Worm (Caenorhabditis elegans): Measurements from ENCODE around the gene cest-34.

Gene cest-34

ce11 chrV:6649317-6649716, 27.3 kb upstream of the cest-34 start, which contains the start of gene T10H9.1:
Gene T10H9.1 (plus strand): TSS chrV:6649617.
- TF ChIP-seq sox-2 (GFP tag; IDR thresholded peaks at IDR 0.05) (no peak), sox-4 (tag; optimal IDR thresholded peaks at IDR 0.05) (no peak), hlh-30 (tag; optimal IDR thresholded peaks at IDR 0.05; ENCODE audit: insufficient read depth) (no peak), Y22D7AL.16 (tag; optimal IDR thresholded peaks at IDR 0.05) (no peak), unc-42 (tag; optimal IDR thresholded peaks at IDR 0.05) (no peak), T23F11.4 (GFP tag; optimal IDR thresholded peaks at IDR 0.05) (no peak), lin-11 (tag; optimal IDR thresholded peaks at IDR 0.05) (no peak), pat-9 (tag; optimal IDR thresholded peaks at IDR 0.05) (no peak), ceh-31 (tag; optimal IDR thresholded peaks at IDR 0.05) (no peak), lim-6 (tag; optimal IDR thresholded peaks at IDR 0.05) (no peak), hlh-6 (tag; optimal IDR thresholded peaks at IDR 0.05) (no peak)

ce11 chrV:6650508-6650907, 26.1 kb upstream of the cest-34 start:
- TF ChIP-seq hlh-30 (tag; optimal IDR thresholded peaks at IDR 0.05; ENCODE audit: insufficient read depth), result no peak
- no peak for TF ChIP-seq sox-4 (tag; optimal IDR thresholded peaks at IDR 0.05)
- TF ChIP-seq pros-1 (tag; optimal IDR thresholded peaks at IDR 0.05), result no peak

- TF ChIP-seq gmeb-2 (tag; optimal IDR thresholded peaks at IDR 0.05), result no peak
These were observed 24.5 kb upstream of the cest-34 start, which contains the start of gene T10H9.8 for ce11 chrV:6652051-6652450. Gene T10H9.8 (plus strand): TSS chrV:6652351.

ce11 chrV:6655174-6655573, 21.4 kb upstream of the cest-34 start, which contains the start of gene syx-18:
Gene syx-18 (minus strand): TSS chrV:6655449.
- no peak for TF ChIP-seq ceh-48 (tag; optimal IDR thresholded peaks at IDR 0.05)
- TF ChIP-seq tbx-2 (tag; optimal IDR thresholded peaks at IDR 0.05), result no peak
- TF ChIP-seq ceh-24 (tag; optimal IDR thresholded peaks at IDR 0.05), result no peak
- no peak for TF ChIP-seq ama-1 (optimal IDR thresholded peaks at IDR 0.05)
- TF ChIP-seq ceh-2 (tag; optimal IDR thresholded peaks at IDR 0.05), result no peak

ce11 chrV:6656451-6657115, 20.0 kb upstream of the cest-34 start, which contains the start of gene snb-1:
Gene snb-1 (minus strand): TSS chrV:6656501.
- TF ChIP-seq unc-55 (GFP tag; optimal IDR thresholded peaks at IDR 0.05), result peak; percentile 72
- no peak for TF ChIP-seq ceh-6 (GFP tag; optimal IDR thresholded peaks at IDR 0.05)
- TF ChIP-seq ceh-48 (tag; optimal IDR thresholded peaks at IDR 0.05), result peak; percentile 46
- no peak for TF ChIP-seq madf-2 (tag; optimal IDR thresholded peaks at IDR 0.05)
- no peak for TF ChIP-seq sox-2 (GFP tag; IDR thresholded peaks at IDR 0.05)
- no peak for TF ChIP-seq ceh-30 (tag; optimal IDR thresholded peaks at IDR 0.05)
- no peak for TF ChIP-seq ceh-34 (tag; optimal IDR thresholded peaks at IDR 0.05)
- peak; percentile 46 for TF ChIP-seq dve-1 (tag; optimal IDR thresholded peaks at IDR 0.05)
- peak; percentile 22 for TF ChIP-seq nfya-1 (tag; optimal IDR thresholded peaks at IDR 0.05)
- TF ChIP-seq pha-2 (tag; optimal IDR thresholded peaks at IDR 0.05), result no peak
- TF ChIP-seq hlh-30 (tag; optimal IDR thresholded peaks at IDR 0.05; ENCODE audit: insufficient read depth), result peak; percentile 33
- peak; percentile 35 for TF ChIP-seq ceh-31 (tag; optimal IDR thresholded peaks at IDR 0.05)

ce11 chrV:6657532-6658259, 18.9 kb upstream of the cest-34 start:
- TF ChIP-seq K09A11.1 (tag; optimal IDR thresholded peaks at IDR 0.05; ENCODE audit: insufficient read depth) (no peak), hlh-8 (tag; optimal IDR thresholded peaks at IDR 0.05) (no peak), elt-4 (tag; optimal IDR thresholded peaks at IDR 0.05) (no peak), tbx-2 (tag; optimal IDR thresholded peaks at IDR 0.05) (no peak), fkh-6 (tag; optimal IDR thresholded peaks at IDR 0.05) (no peak), pros-1 (tag; optimal IDR thresholded peaks at IDR 0.05) (no peak), ceh-18 (tag; optimal IDR thresholded peaks at IDR 0.05) (no peak), pqm-1 (tag; optimal IDR thresholded peaks at IDR 0.05) (no peak), sox-4 (tag; optimal IDR thresholded peaks at IDR 0.05) (no peak), ttx-3 (tag; optimal IDR thresholded peaks at IDR 0.05) (no peak), ztf-16 (tag; optimal IDR thresholded peaks at IDR 0.05) (no peak), syd-9 (tag; optimal IDR thresholded peaks at IDR 0.05) (no peak), C08G9.2 (tag; optimal IDR thresholded peaks at IDR 0.05) (no peak), unc-3 (GFP tag; conservative IDR thresholded peaks at IDR 0.05) (no peak), unc-3 (tag; optimal IDR thresholded peaks at IDR 0.05) (no peak), npax-4 (tag; optimal IDR thresholded peaks at IDR 0.05) (no peak), ceh-9 (tag; optimal IDR thresholded peaks at IDR 0.05) (no peak), unc-55 (GFP tag; optimal IDR thresholded peaks at IDR 0.05) (no peak), ceh-22 (tag; optimal IDR thresholded peaks at IDR 0.05) (no peak)

All from whole organism, late embryonic.